Fruit fly (Drosophila melanogaster): ENCODE results near the gene REPTOR.
A peak's percentile ranks its signal among the peaks of the same experiment; 100 is the strongest.

The REPTOR gene

DNA sequence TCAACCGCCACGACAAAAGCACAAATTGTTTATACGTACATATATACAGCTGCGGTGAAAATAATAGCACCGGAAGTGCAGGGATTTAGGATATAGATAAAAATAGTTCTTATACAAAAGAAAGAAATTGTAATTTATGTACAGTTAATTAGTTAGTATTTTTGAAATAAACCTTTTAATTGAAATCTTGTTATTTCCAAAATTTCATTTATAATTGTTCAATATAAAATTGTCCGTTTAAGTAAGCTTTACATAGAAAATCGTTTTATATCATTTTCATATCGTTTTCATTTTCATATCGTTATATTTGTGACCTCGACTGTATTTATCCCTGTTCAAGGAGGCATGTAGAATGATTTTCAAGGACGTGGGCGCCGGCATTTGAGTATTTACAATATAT, 8.5 kb downstream of the REPTOR start (continued):
- TF ChIP-seq chif (GFP tag; optimal IDR thresholded peaks at IDR 0.05) (no peak), CG10462 (GFP tag; optimal IDR thresholded peaks at IDR 0.05) (no peak), Antp (GFP tag; optimal IDR thresholded peaks at IDR 0.05) (no peak), CG6791 (GFP tag; IDR thresholded peaks at IDR 0.05; ENCODE audit: partially characterized antibody) (no peak), Sin3A (optimal IDR thresholded peaks at IDR 0.05) (no peak), vnd (GFP tag; IDR thresholded peaks at IDR 0.05; ENCODE audit: partially characterized antibody) (no peak), Myb (GFP tag; optimal IDR thresholded peaks at IDR 0.05) (no peak), Six4 (GFP tag; optimal IDR thresholded peaks at IDR 0.05) (no peak), onecut (GFP tag; IDR thresholded peaks at IDR 0.05) (no peak), CG6689 (GFP tag; IDR thresholded peaks at IDR 0.05) (no peak; the same call in 1 of the 2 replicates), mld (GFP tag; IDR thresholded peaks at IDR 0.05; ENCODE audit: partially characterized antibody) (no peak), CG33557 (GFP tag; optimal IDR thresholded peaks at IDR 0.05) (no peak), CG13123 (GFP tag; optimal IDR thresholded peaks at IDR 0.05) (no peak), Ravus (GFP tag; IDR thresholded peaks at IDR 0.05) (no peak), cato (GFP tag; optimal IDR thresholded peaks at IDR 0.05; ENCODE audit: borderline replicate concordance) (no peak), CG7271 (tag; optimal IDR thresholded peaks at IDR 0.05) (no peak), CG3726 (GFP tag; IDR thresholded peaks at IDR 0.05) (no peak), CG1647 (GFP tag; optimal IDR thresholded peaks at IDR 0.05) (no peak), CG2889 (GFP tag; IDR thresholded peaks at IDR 0.05) (no peak), Scr (GFP tag; IDR thresholded peaks at IDR 0.05; ENCODE audit: partially characterized antibody) (no peak), CG12155 (GFP tag; optimal IDR thresholded peaks at IDR 0.05) (peak; percentile 36), MESR4 (GFP tag; optimal IDR thresholded peaks at IDR 0.05) (no peak), psq (GFP tag; optimal IDR thresholded peaks at IDR 0.05) (no peak), stwl (tag; optimal IDR thresholded peaks at IDR 0.05) (no peak), Drgx (GFP tag; IDR thresholded peaks at IDR 0.05) (no peak), CG13775 (GFP tag; optimal IDR thresholded peaks at IDR 0.05) (peak; percentile 24), grn (GFP tag; optimal IDR thresholded peaks at IDR 0.05) (no peak), Ets65A (GFP tag) (no peak), pum (GFP tag; optimal IDR thresholded peaks at IDR 0.05) (no peak), Vsx1 (GFP tag; optimal IDR thresholded peaks at IDR 0.05) (no peak), lov (optimal IDR thresholded peaks at IDR 0.05) (no peak), lov (GFP tag; IDR thresholded peaks at IDR 0.05) (no peak), vvl (GFP tag; IDR thresholded peaks at IDR 0.05) (peak; percentile 31; the same call in 1 of the 2 replicates), CG13624 (GFP tag; optimal IDR thresholded peaks at IDR 0.05) (peak; percentile 53), bowl (GFP tag; IDR thresholded peaks at IDR 0.05) (no peak), CG32532 (GFP tag; IDR thresholded peaks at IDR 0.05) (peak; percentile 52; the same call in 1 of the 2 replicates), ap (GFP tag; IDR thresholded peaks at IDR 0.05) (no peak), CG6683 (GFP tag; optimal IDR thresholded peaks at IDR 0.05) (peak; percentile 62), CG4404 (GFP tag; IDR thresholded peaks at IDR 0.05) (no peak), sd (tag; optimal IDR thresholded peaks at IDR 0.05) (peak; percentile 48), ERR (GFP tag; optimal IDR thresholded peaks at IDR 0.05) (no peak), Mes4 (GFP tag; optimal IDR thresholded peaks at IDR 0.05) (no peak), Adf1 (GFP tag; IDR thresholded peaks at IDR 0.05) (no peak), CG4360 (GFP tag; IDR thresholded peaks at IDR 0.05) (no peak), CG2120 (GFP tag; optimal IDR thresholded peaks at IDR 0.05) (peak; percentile 75), CHES-1-like (GFP tag; optimal IDR thresholded peaks at IDR 0.05) (no peak), bigmax (GFP tag; optimal IDR thresholded peaks at IDR 0.05) (no peak), CG17802 (tag; optimal IDR thresholded peaks at IDR 0.05) (no peak), rib (GFP tag; IDR thresholded peaks at IDR 0.05) (no peak), zen (tag; optimal IDR thresholded peaks at IDR 0.05) (no peak), lmd (GFP tag; IDR thresholded peaks at IDR 0.05) (peak; percentile 25; the same call in 1 of the 2 replicates), tap (tag; optimal IDR thresholded peaks at IDR 0.05) (peak; percentile 5), CG14965 (GFP tag; optimal IDR thresholded peaks at IDR 0.05; ENCODE audit: borderline replicate concordance) (no peak)
